Worm (Caenorhabditis elegans): ENCODE data around the gene T23B5.6.

T23B5.6 gene

DNA sequence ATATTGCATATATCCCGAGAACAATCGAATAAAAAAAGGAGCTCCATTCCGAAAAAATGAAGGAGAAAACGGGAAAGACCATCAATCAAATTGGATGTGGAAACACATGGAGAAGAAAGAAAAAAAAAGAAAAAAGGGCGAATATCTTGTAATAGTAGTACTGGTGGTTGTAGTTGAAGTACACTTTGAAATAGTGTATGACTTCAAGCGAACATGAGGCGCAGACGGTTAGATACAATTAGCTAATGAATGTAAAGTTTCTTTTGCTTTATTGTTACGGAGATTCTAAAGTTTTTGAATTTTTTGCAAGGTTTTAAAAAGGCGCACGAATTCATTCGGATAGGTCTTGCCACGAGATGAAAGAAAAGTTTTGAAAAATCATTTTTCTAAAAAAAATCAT is 44.6 kb downstream of the T23B5.6 start:
- TF ChIP-seq unc-42 (tag; optimal IDR thresholded peaks at IDR 0.05) (peak; percentile 22), fkh-6 (tag; optimal IDR thresholded peaks at IDR 0.05) (no peak)

DNA sequence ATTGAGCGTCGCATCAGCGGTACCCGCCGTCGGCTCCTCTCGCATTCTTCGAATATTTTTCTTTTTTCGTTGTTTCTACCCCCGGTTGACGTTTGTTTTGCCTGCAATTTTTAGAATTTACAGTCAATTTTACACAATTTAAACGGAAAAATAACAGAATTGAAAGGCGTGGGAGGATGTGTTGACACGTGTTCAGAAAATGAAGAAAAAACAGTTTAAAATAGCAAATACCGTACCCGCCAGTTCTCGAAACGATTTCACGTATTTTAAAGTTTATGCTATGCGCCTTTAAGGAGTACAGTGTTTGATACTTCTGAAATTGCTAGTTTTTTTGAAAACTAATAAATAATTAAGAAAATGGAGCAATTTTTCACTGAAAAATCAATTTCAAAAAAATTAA is 46.1 kb downstream of the T23B5.6 start, which contains the start of gene ark-1:
Gene ark-1 (minus strand): TSS at position 101 of the 400 bp plus-strand sequence.
- TF ChIP-seq tbx-7 (tag; optimal IDR thresholded peaks at IDR 0.05) (no peak), ahr-1 (tag; optimal IDR thresholded peaks at IDR 0.05) (no peak), sdc-2 (tag; optimal IDR thresholded peaks at IDR 0.05) (no peak), ceh-24 (tag; optimal IDR thresholded peaks at IDR 0.05) (no peak), tbx-2 (tag; optimal IDR thresholded peaks at IDR 0.05) (no peak), hlh-8 (tag; optimal IDR thresholded peaks at IDR 0.05) (no peak), sox-2 (GFP tag; IDR thresholded peaks at IDR 0.05) (no peak), lim-6 (tag; optimal IDR thresholded peaks at IDR 0.05) (no peak), hlh-30 (tag; optimal IDR thresholded peaks at IDR 0.05; ENCODE audit: insufficient read depth) (no peak), ceh-22 (tag; optimal IDR thresholded peaks at IDR 0.05) (no peak)

All from whole organism, late embryonic.